Worm (Caenorhabditis elegans) whole organism, mixed stage, embryonic: ENCODE results near the gene chpf-1.

Experiments used
- M03D4.4 ChIP-seq: sonication (generic microtip); optimal IDR thresholded peaks from 2 replicates; lab custom pipeline; 2017; ENCODE audit warnings: mild to moderate bottlenecking, missing genetic modification characterization, missing compliant biosample characterization
- bed-3 ChIP-seq: fragments of 200-800 bp; sonication (Bioruptor generic); optimal IDR thresholded peaks from 3 replicates; lab custom pipeline; 2018; ENCODE audit warnings: mild to moderate bottlenecking, missing genetic modification characterization, moderate library complexity, missing compliant biosample characterization
- blmp-1 ChIP-seq: fragments of 150-350 bp; optimal IDR thresholded peaks from 2 replicates; lab custom pipeline; 2014; ENCODE audit warnings: missing biosample characterization, missing genetic modification characterization
- ceh-39 ChIP-seq: fragments of 150-350 bp; optimal IDR thresholded peaks from 2 replicates; lab custom pipeline; 2014; ENCODE audit warnings: missing biosample characterization, missing genetic modification characterization
- ceh-43 ChIP-seq: fragments of 200-800 bp; sonication (Bioruptor generic); optimal IDR thresholded peaks from 2 replicates; lab custom pipeline; 2018; ENCODE audit warnings: mild to moderate bottlenecking, missing genetic modification characterization, moderate library complexity, missing compliant biosample characterization
- ceh-83 ChIP-seq: fragments of 200-800 bp; sonication (Bioruptor generic); optimal IDR thresholded peaks from 2 replicates; lab custom pipeline; 2018; ENCODE audit warnings: mild to moderate bottlenecking, missing genetic modification characterization, missing compliant biosample characterization
- ces-1 ChIP-seq: fragments of 150-350 bp; optimal IDR thresholded peaks from 2 replicates; lab custom pipeline; 2014; ENCODE audit warnings: missing biosample characterization, missing genetic modification reagents, missing genetic modification characterization
- cnd-1 ChIP-seq: fragments of 200-800 bp; sonication (Bioruptor generic); optimal IDR thresholded peaks from 2 replicates; lab custom pipeline; 2018; ENCODE audit warnings: mild to moderate bottlenecking, missing genetic modification characterization, missing compliant biosample characterization
- drap-1 ChIP-seq: fragments of 200-800 bp; sonication (Bioruptor generic); optimal IDR thresholded peaks from 3 replicates; lab custom pipeline; 2018; ENCODE audit warnings: mild to moderate bottlenecking, missing genetic modification characterization, missing compliant biosample characterization
- elt-1 ChIP-seq: sonication (generic microtip); optimal IDR thresholded peaks from 2 replicates; lab custom pipeline; 2017; ENCODE audit warnings: missing genetic modification characterization, mild to moderate bottlenecking, missing compliant biosample characterization, antibody characterized with exemption, moderate library complexity, borderline replicate concordance; ENCODE audit not compliant: insufficient read depth
- elt-3 ChIP-seq: fragments of 150-350 bp; optimal IDR thresholded peaks from 2 replicates; lab custom pipeline; 2014; ENCODE audit warnings: missing biosample characterization, missing genetic modification characterization
- flh-1 ChIP-seq: fragments of 200-800 bp; sonication (Bioruptor generic); optimal IDR thresholded peaks from 2 replicates; lab custom pipeline; 2018; ENCODE audit warnings: mild to moderate bottlenecking, missing genetic modification characterization, moderate library complexity, missing compliant biosample characterization
- ham-2 ChIP-seq: fragments of 200-800 bp; sonication (Bioruptor generic); optimal IDR thresholded peaks from 2 replicates; lab custom pipeline; 2018; ENCODE audit warnings: mild to moderate bottlenecking, missing genetic modification characterization, missing compliant biosample characterization
- hlh-1 ChIP-seq: fragments of 150-350 bp; optimal IDR thresholded peaks from 2 replicates; lab custom pipeline; 2014; ENCODE audit warnings: missing biosample characterization, missing genetic modification reagents, missing genetic modification characterization
- lin-13 ChIP-seq: fragments of 150-350 bp; optimal IDR thresholded peaks from 2 replicates; lab custom pipeline; 2014; ENCODE audit warnings: missing biosample characterization, missing genetic modification characterization
- lin-32 ChIP-seq: fragments of 200-800 bp; sonication (Bioruptor generic); optimal IDR thresholded peaks from 2 replicates; lab custom pipeline; 2018; ENCODE audit warnings: mild to moderate bottlenecking, missing genetic modification characterization, missing compliant biosample characterization
- lsy-2 ChIP-seq: fragments of 150-350 bp; optimal IDR thresholded peaks from 2 replicates; lab custom pipeline; 2014; ENCODE audit warnings: missing biosample characterization, missing genetic modification characterization
- mab-5 ChIP-seq: fragments of 150-350 bp; optimal IDR thresholded peaks from 2 replicates; lab custom pipeline; 2014; ENCODE audit warnings: missing biosample characterization, missing genetic modification characterization
- mep-1 ChIP-seq: fragments of 150-350 bp; optimal IDR thresholded peaks from 2 replicates; lab custom pipeline; 2017; ENCODE audit warnings: missing biosample characterization, missing genetic modification reagents, missing genetic modification characterization, inconsistent platforms
- mls-2 ChIP-seq: sonication (generic microtip); optimal IDR thresholded peaks from 2 replicates; lab custom pipeline; 2016; ENCODE audit warnings: mild to moderate bottlenecking, missing genetic modification characterization, moderate library complexity, missing compliant biosample characterization
- nhr-2 ChIP-seq: fragments of 150-350 bp; optimal IDR thresholded peaks from 2 replicates; lab custom pipeline; 2014; ENCODE audit warnings: missing biosample characterization, missing genetic modification characterization
- nhr-237 ChIP-seq: fragments of 150-350 bp; optimal IDR thresholded peaks from 2 replicates; lab custom pipeline; 2014; ENCODE audit warnings: missing biosample characterization, missing genetic modification characterization
- nhr-28 ChIP-seq: fragments of 150-350 bp; optimal IDR thresholded peaks from 2 replicates; lab custom pipeline; 2014; ENCODE audit warnings: missing biosample characterization, missing genetic modification characterization
- nhr-76 ChIP-seq: sonication (generic microtip); optimal IDR thresholded peaks from 2 replicates; lab custom pipeline; 2017; ENCODE audit warnings: missing biosample characterization, missing genetic modification characterization
- snpc-4 ChIP-seq: fragments of 150-350 bp; optimal IDR thresholded peaks from 2 replicates; lab custom pipeline; 2014; ENCODE audit warnings: missing biosample characterization, missing genetic modification characterization
- sptf-1 ChIP-seq: sonication (generic microtip); optimal IDR thresholded peaks from 2 replicates; lab custom pipeline; 2017; ENCODE audit warnings: mild to moderate bottlenecking, missing genetic modification characterization, moderate library complexity, missing compliant biosample characterization
- tbx-8 ChIP-seq: fragments of 200-800 bp; sonication (Bioruptor generic); optimal IDR thresholded peaks from 2 replicates; lab custom pipeline; 2018; ENCODE audit warnings: mild to moderate bottlenecking, missing genetic modification characterization, moderate library complexity, missing compliant biosample characterization
- unc-120 ChIP-seq: sonication (generic microtip); optimal IDR thresholded peaks from 2 replicates; lab custom pipeline; 2017; ENCODE audit warnings: missing genetic modification characterization, missing compliant biosample characterization; ENCODE audit not compliant: poor library complexity, severe bottlenecking
- unc-62 ChIP-seq: fragments of 150-350 bp; optimal IDR thresholded peaks from 2 replicates; lab custom pipeline; 2014; ENCODE audit warnings: missing biosample characterization, missing genetic modification reagents, missing genetic modification characterization
- zip-8 ChIP-seq: fragments of 150-350 bp; optimal IDR thresholded peaks from 2 replicates; lab custom pipeline; 2014; ENCODE audit warnings: missing biosample characterization, missing genetic modification characterization
- ztf-11 ChIP-seq: fragments of 150-350 bp; optimal IDR thresholded peaks from 2 replicates; lab custom pipeline; 2014; ENCODE audit warnings: missing biosample characterization, missing genetic modification characterization

chpf-1 gene

DNA sequence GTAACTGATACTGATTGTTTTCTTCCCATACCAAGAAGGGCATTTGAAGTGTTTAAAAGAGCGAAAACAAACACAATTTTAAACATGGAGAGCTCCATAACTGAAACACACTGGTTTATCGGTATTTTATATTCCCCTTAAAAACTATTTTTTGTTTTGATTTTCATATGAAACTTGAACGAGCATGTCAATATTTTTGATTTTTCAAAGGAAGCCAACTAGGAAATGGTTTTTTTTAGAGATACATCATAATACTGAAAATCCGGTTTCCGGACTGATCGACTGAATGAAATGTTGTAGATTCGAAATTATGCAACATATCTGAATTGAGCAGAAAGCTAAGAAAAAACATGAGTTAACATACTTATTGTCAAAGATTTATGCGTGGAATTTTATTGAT, 24.0 kb upstream of the chpf-1 start, which contains the start of gene ttr-19:
TSS of gene ttr-19 (minus strand) at position 101 of the 400 bp plus-strand sequence.
- TF ChIP-seq zip-8 (tag; lab: Kevin White, UChicago) (no peak), flh-1 (GFP tag; lab: Kevin White, UChicago) (no peak), blmp-1 (tag; lab: Kevin White, UChicago) (no peak), nhr-237 (no peak), ham-2 (no peak), ceh-43 (GFP tag; lab: Kevin White, UChicago) (no peak), ztf-11 (tag; lab: Kevin White, UChicago) (no peak), ceh-83 (GFP tag; lab: Kevin White, UChicago) (no peak), nhr-2 (tag; lab: Kevin White, UChicago) (no peak), elt-1 (tag; lab: Kevin White, UChicago) (no peak), tbx-8 (GFP tag; lab: Kevin White, UChicago) (no peak), bed-3 (no peak), unc-62 (no peak), sptf-1 (tag; lab: Kevin White, UChicago) (no peak)

DNA sequence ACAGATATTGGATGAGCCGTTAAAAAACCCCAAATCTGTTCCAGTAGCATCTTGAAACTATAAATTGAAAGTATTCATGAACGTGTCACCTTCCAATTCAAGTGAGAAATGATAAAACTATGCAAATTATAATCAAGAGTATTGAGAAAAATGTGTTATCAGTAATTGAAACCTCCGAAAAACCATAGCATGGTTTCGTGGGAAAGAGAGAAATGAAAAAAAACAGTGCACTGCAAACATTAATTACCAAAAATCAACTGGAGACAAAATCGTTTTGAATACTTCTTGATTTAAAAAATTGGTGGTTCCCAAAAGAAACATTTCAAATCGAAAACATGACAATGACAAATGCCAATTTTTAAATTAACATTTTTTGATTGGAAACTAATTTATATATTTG, 22.3 kb upstream of the chpf-1 start, which contains the start of gene daf-36:
TSS of gene daf-36 (minus strand) at position 101 of the 400 bp plus-strand sequence.
- TF ChIP-seq mab-5 (tag; lab: Kevin White, UChicago) (no peak), ztf-11 (tag; lab: Kevin White, UChicago) (no peak), ceh-39 (tag; lab: Kevin White, UChicago) (no peak), unc-62 (no peak), bed-3 (no peak), elt-3 (tag; lab: Kevin White, UChicago) (no peak), flh-1 (GFP tag; lab: Kevin White, UChicago) (no peak), hlh-1 (no peak)

DNA sequence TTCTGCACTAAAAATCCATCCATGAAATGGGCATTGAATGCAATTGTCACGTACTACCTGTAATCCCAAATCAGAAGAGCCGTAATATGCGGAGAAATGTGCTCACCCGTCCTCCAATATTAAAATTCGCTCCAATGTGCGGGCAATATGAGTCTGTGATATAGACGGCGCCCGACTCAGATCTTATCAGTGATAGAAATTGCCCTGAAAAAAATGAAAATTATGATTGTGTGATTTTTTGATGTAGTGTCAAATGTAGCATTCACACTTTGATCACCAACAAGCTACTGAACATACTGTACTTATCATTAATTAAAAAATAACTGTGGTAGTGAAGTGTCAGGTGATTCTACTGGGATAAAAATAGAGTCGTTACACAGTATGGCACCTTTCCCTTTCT, 21.3 kb upstream of the chpf-1 start:
- TF ChIP-seq flh-1 (GFP tag; lab: Kevin White, UChicago) (no peak), lsy-2 (tag; lab: Kevin White, UChicago) (no peak), snpc-4 (tag; lab: Kevin White, UChicago) (no peak), ceh-43 (GFP tag; lab: Kevin White, UChicago) (no peak), mab-5 (tag; lab: Kevin White, UChicago) (no peak), ces-1 (no peak), mls-2 (tag; lab: Kevin White, UChicago) (no peak), ceh-39 (tag; lab: Kevin White, UChicago) (no peak), drap-1 (no peak)
- TF ChIP-seq, all 35 proteins: peak for 0

DNA sequence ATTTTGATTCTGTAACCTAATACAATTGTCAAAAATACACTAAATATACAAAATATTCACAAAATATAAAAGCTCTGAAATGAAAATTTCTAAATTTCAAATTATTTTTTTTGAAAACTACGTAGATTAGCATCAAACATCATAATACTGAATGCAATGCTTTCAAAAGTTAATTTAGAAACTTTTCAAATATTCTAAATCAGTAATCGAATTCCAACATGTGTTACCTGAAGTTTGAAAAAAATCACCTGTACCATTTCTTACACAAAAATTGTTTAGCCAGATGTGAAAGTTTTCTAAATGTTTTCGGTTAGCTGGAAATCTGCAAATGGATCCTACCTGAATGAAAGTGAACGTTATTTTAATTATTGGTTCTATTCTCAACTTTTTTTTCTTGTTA, 18.7 kb upstream of the chpf-1 start, which contains the start of gene C12D8.20:
TSS of gene C12D8.20 (plus strand) at position 301 of the 400 bp plus-strand sequence.
- TF ChIP-seq ham-2 (no peak), ces-1 (no peak), cnd-1 (tag; lab: Kevin White, UChicago) (no peak), blmp-1 (tag; lab: Kevin White, UChicago) (no peak), snpc-4 (tag; lab: Kevin White, UChicago) (no peak), nhr-28 (tag; lab: Kevin White, UChicago) (no peak), unc-62 (no peak), nhr-237 (no peak), zip-8 (tag; lab: Kevin White, UChicago) (no peak), ceh-83 (GFP tag; lab: Kevin White, UChicago) (no peak), mep-1 (tag; lab: Kevin White, UChicago) (no peak), lsy-2 (tag; lab: Kevin White, UChicago) (no peak), lin-32 (GFP tag; lab: Kevin White, UChicago) (no peak), ztf-11 (tag; lab: Kevin White, UChicago) (no peak), mls-2 (tag; lab: Kevin White, UChicago) (no peak), lin-13 (tag; lab: Kevin White, UChicago) (no peak), ceh-43 (GFP tag; lab: Kevin White, UChicago) (no peak), nhr-76 (tag; lab: Kevin White, UChicago) (no peak), ceh-39 (tag; lab: Kevin White, UChicago) (no peak)

DNA sequence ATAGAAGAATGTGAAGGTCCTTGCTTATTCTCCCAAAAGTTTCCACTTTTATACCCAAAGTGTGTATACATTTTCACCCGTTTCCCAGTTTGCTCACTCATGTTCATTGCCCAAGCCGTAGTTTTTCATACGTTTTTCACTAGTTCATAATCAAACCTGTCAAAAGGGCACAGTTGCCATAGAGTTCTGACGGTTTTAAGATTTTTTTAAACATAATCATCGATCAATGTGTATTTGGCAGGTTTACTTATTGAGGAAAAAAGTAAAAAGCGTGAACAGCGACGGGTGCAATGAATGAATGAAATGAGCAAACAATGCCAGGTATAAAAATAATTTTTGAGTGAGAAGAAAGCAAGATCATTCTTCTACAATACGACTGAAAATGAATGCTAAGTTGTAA, 18.0 kb upstream of the chpf-1 start, which contains the start of the genes fipr-5 and fipr-9:
TSS of gene fipr-5 (minus strand) at position 101 of the 400 bp plus-strand sequence.
TSS of gene fipr-9 (plus strand) at position 346 of the 400 bp plus-strand sequence.
- no peak for TF ChIP-seq mep-1 (tag; lab: Kevin White, UChicago)
- no peak for TF ChIP-seq unc-120 (tag; lab: Kevin White, UChicago)
- TF ChIP-seq lsy-2 (tag; lab: Kevin White, UChicago), result no peak
- TF ChIP-seq M03D4.4 (tag; lab: Kevin White, UChicago), result no peak
